Fruit fly (Drosophila melanogaster) whole organism, embryonic: ENCODE data around the gene ND-B17.

ENCODE experiments used
- Ada2b ChIP-seq: fragments of 200-800 bp; sonication (Bioruptor generic); IDR thresholded peaks from 2 replicates; pipeline ENCODE4 v1.3.6; 2022; ENCODE audit warnings: missing biosample characterization, missing genetic modification characterization
- Asciz ChIP-seq: fragments of 200-800 bp; sonication (Bioruptor generic); optimal IDR thresholded peaks from 2 replicates; lab custom pipeline; 2017; ENCODE audit warnings: missing biosample characterization, mild to moderate bottlenecking, missing genetic modification characterization, missing genetic modification reagents
- Bdp1 ChIP-seq: fragments of 200-800 bp; sonication (Bioruptor generic); optimal IDR thresholded peaks from 3 replicates; lab custom pipeline; 2016; ENCODE audit warnings: missing biosample characterization, missing genetic modification characterization
- Blimp-1 ChIP-seq: fragments of 200-800 bp; sonication (Bioruptor generic); optimal IDR thresholded peaks from 3 replicates; lab custom pipeline; 2018; ENCODE audit warnings: missing biosample characterization, missing genetic modification characterization, mild to moderate bottlenecking, moderate library complexity, missing genetic modification reagents
- BtbVII ChIP-seq: fragments of 200-800 bp; sonication (Bioruptor generic); optimal IDR thresholded peaks from 3 replicates; lab custom pipeline; 2017; ENCODE audit warnings: missing biosample characterization, mild to moderate bottlenecking, missing genetic modification characterization
- CG10147 ChIP-seq: fragments of 200-800 bp; sonication (Bioruptor generic); optimal IDR thresholded peaks from 2 replicates; lab custom pipeline; 2019; ENCODE audit warnings: missing biosample characterization, mild to moderate bottlenecking, missing genetic modification characterization, moderate library complexity
- CG12659 ChIP-seq: fragments of 200-800 bp; sonication (Bioruptor generic); optimal IDR thresholded peaks from 3 replicates; lab custom pipeline; 2017; ENCODE audit warnings: mild to moderate bottlenecking, missing biosample characterization, missing genetic modification reagents, missing genetic modification characterization
- CG13894 ChIP-seq: fragments of 200-800 bp; sonication (Bioruptor generic); optimal IDR thresholded peaks from 3 replicates; lab custom pipeline; 2018; ENCODE audit warnings: missing biosample characterization, mild to moderate bottlenecking, missing genetic modification characterization, moderate library complexity
- CG15601 ChIP-seq: fragments of 200-800 bp; sonication (Bioruptor generic); optimal IDR thresholded peaks from 3 replicates; lab custom pipeline; 2019; ENCODE audit warnings: missing biosample characterization, mild to moderate bottlenecking, missing genetic modification characterization, moderate library complexity
- CG17385 ChIP-seq: fragments of 200-800 bp; sonication (Bioruptor generic); optimal IDR thresholded peaks from 3 replicates; lab custom pipeline; 2018; ENCODE audit warnings: missing biosample characterization, mild to moderate bottlenecking, missing genetic modification characterization
- CG1832 ChIP-seq: fragments of 200-800 bp; sonication (Bioruptor generic); optimal IDR thresholded peaks from 2 replicates; lab custom pipeline; 2017; ENCODE audit warnings: missing biosample characterization, mild to moderate bottlenecking, missing genetic modification characterization, inconsistent platforms
- CG18764 ChIP-seq: fragments of 200-800 bp; sonication (Bioruptor generic); optimal IDR thresholded peaks from 3 replicates; lab custom pipeline; 2016; ENCODE audit warnings: missing biosample characterization, missing genetic modification characterization
- CG2129 ChIP-seq: fragments of 200-800 bp; sonication (Bioruptor generic); IDR thresholded peaks from 2 replicates; pipeline ENCODE4 v1.3.6; 2022; ENCODE audit warnings: missing biosample characterization, missing genetic modification characterization; ENCODE audit not compliant: partially characterized antibody
- CG30431 ChIP-seq: fragments of 200-800 bp; sonication (Bioruptor generic); optimal IDR thresholded peaks from 2 replicates; lab custom pipeline; 2017; ENCODE audit warnings: missing biosample characterization, missing genetic modification characterization
- CG31388 ChIP-seq: fragments of 200-800 bp; sonication (Bioruptor generic); optimal IDR thresholded peaks from 2 replicates; lab custom pipeline; 2016; ENCODE audit warnings: missing biosample characterization, missing genetic modification characterization
- CG3281 ChIP-seq: fragments of 200-800 bp; sonication (Bioruptor generic); optimal IDR thresholded peaks from 3 replicates; lab custom pipeline; 2017; ENCODE audit warnings: missing biosample characterization, mild to moderate bottlenecking, missing genetic modification characterization
- CG3726 ChIP-seq: fragments of 200-800 bp; sonication (Bioruptor generic); IDR thresholded peaks from 3 replicates; pipeline ENCODE4, ENCODE4 v1.3.6; 2022; ENCODE audit warnings: missing biosample characterization, missing genetic modification characterization
- CG4617 ChIP-seq: fragments of 200-800 bp; sonication (Bioruptor generic); optimal IDR thresholded peaks from 3 replicates; lab custom pipeline; 2016; ENCODE audit warnings: missing biosample characterization, missing genetic modification characterization, borderline replicate concordance
- CG6683 ChIP-seq: fragments of 200-800 bp; sonication (Bioruptor generic); optimal IDR thresholded peaks from 2 replicates; lab custom pipeline; 2017; ENCODE audit warnings: missing biosample characterization, mild to moderate bottlenecking, missing genetic modification characterization, missing genetic modification reagents
- CG7271 ChIP-seq: fragments of 200-800 bp; sonication (Bioruptor generic); optimal IDR thresholded peaks from 2 replicates; lab custom pipeline; 2018; ENCODE audit warnings: missing biosample characterization, mild to moderate bottlenecking, missing genetic modification characterization, moderate library complexity
- CG8281 ChIP-seq: fragments of 200-800 bp; sonication (Bioruptor generic); optimal IDR thresholded peaks from 2 replicates; lab custom pipeline; 2018; ENCODE audit warnings: missing biosample characterization, mild to moderate bottlenecking, missing genetic modification characterization, moderate library complexity
- CG8359 ChIP-seq: fragments of 200-800 bp; sonication (Bioruptor generic); optimal IDR thresholded peaks from 2 replicates; lab custom pipeline; 2017; ENCODE audit warnings: missing biosample characterization, mild to moderate bottlenecking, missing genetic modification characterization, borderline replicate concordance
- CG9215 ChIP-seq: fragments of 200-800 bp; sonication (Bioruptor generic); IDR thresholded peaks from 2 replicates; pipeline ENCODE4 v1.3.6; 2022; ENCODE audit warnings: missing biosample characterization, missing genetic modification characterization
- CG9609 ChIP-seq: fragments of 200-800 bp; sonication (Bioruptor generic); optimal IDR thresholded peaks from 3 replicates; lab custom pipeline; 2016; ENCODE audit warnings: missing biosample characterization, missing genetic modification characterization
- CG9932 ChIP-seq: fragments of 200-800 bp; sonication (Bioruptor generic); IDR thresholded peaks from 2 replicates; pipeline ENCODE4 v1.3.6; 2022; ENCODE audit warnings: missing biosample characterization, missing genetic modification characterization
- Chrac-16 ChIP-seq: fragments of 200-800 bp; sonication (Bioruptor generic); optimal IDR thresholded peaks from 3 replicates; lab custom pipeline; 2016; ENCODE audit warnings: missing biosample characterization, missing genetic modification characterization
- CkIIα-i1 ChIP-seq: fragments of 200-800 bp; sonication (Bioruptor generic); IDR thresholded peaks from 2 replicates; pipeline ENCODE4 v1.3.6; 2022; ENCODE audit warnings: missing biosample characterization, missing genetic modification characterization
- ERR ChIP-seq: fragments of 200-800 bp; sonication (Bioruptor generic); optimal IDR thresholded peaks from 2 replicates; lab custom pipeline; 2016; ENCODE audit warnings: missing biosample characterization, missing genetic modification characterization
- H15 ChIP-seq: fragments of 200-800 bp; sonication (Bioruptor generic); IDR thresholded peaks from 3 replicates; pipeline ENCODE4 v1.3.6; 2022; ENCODE audit warnings: missing biosample characterization, missing genetic modification characterization
- MESR4 ChIP-seq: fragments of 200-800 bp; sonication (Bioruptor generic); optimal IDR thresholded peaks from 2 replicates; lab custom pipeline; 2018; ENCODE audit warnings: missing biosample characterization, mild to moderate bottlenecking, missing genetic modification characterization, moderate library complexity
- Mes4 ChIP-seq: fragments of 200-800 bp; sonication (Bioruptor generic); optimal IDR thresholded peaks from 2 replicates; lab custom pipeline; 2016; ENCODE audit warnings: missing biosample characterization, missing genetic modification characterization
- Mrtf ChIP-seq: fragments of 200-800 bp; sonication (Bioruptor generic); IDR thresholded peaks from 3 replicates; pipeline ENCODE4 v1.3.6; 2022; ENCODE audit warnings: missing biosample characterization, missing genetic modification characterization
- YL-1 ChIP-seq: fragments of 200-800 bp; sonication (Bioruptor generic); optimal IDR thresholded peaks from 3 replicates; lab custom pipeline; 2017; ENCODE audit warnings: missing biosample characterization, mild to moderate bottlenecking, missing genetic modification characterization
- abd-A ChIP-seq: fragments of 200-800 bp; sonication (Bioruptor generic); optimal IDR thresholded peaks from 3 replicates; lab custom pipeline; 2019; ENCODE audit warnings: missing biosample characterization, mild to moderate bottlenecking, missing genetic modification characterization, moderate library complexity
- caup ChIP-seq: fragments of 200-800 bp; sonication (Bioruptor generic); optimal IDR thresholded peaks from 3 replicates; lab custom pipeline; 2017; ENCODE audit warnings: missing biosample characterization, mild to moderate bottlenecking, missing genetic modification characterization, moderate library complexity; ENCODE audit not compliant: severe bottlenecking
- chif ChIP-seq, 2 experiments: fragments of 200-800 bp; sonication (Bioruptor generic); optimal IDR thresholded peaks; 3 replicates each; lab custom pipeline; 2016; ENCODE audit warnings: missing biosample characterization in 2 of 2, missing genetic modification characterization in 2 of 2
- dysf ChIP-seq: fragments of 200-800 bp; sonication (Bioruptor generic); IDR thresholded peaks from 3 replicates; pipeline ENCODE4 v1.3.6; 2022; ENCODE audit warnings: missing biosample characterization, missing genetic modification characterization
- fd96Cb ChIP-seq: fragments of 200-800 bp; sonication (Bioruptor generic); optimal IDR thresholded peaks from 2 replicates; lab custom pipeline; 2018; ENCODE audit warnings: missing biosample characterization, mild to moderate bottlenecking, missing genetic modification characterization, moderate library complexity
- gfzf ChIP-seq: fragments of 200-800 bp; sonication (Bioruptor generic); optimal IDR thresholded peaks from 2 replicates; lab custom pipeline; 2016; ENCODE audit warnings: missing biosample characterization, mild to moderate bottlenecking, missing genetic modification characterization, moderate library complexity
- lab ChIP-seq: fragments of 200-800 bp; sonication (Bioruptor generic); optimal IDR thresholded peaks from 3 replicates; lab custom pipeline; 2017; ENCODE audit warnings: missing biosample characterization, missing genetic modification characterization, mild to moderate bottlenecking, moderate library complexity, missing genetic modification reagents
- nerfin-1 ChIP-seq: fragments of 200-800 bp; sonication (Bioruptor generic); optimal IDR thresholded peaks from 3 replicates; lab custom pipeline; 2019; ENCODE audit warnings: missing biosample characterization, mild to moderate bottlenecking, missing genetic modification characterization, moderate library complexity
- ssp ChIP-seq: fragments of 200-800 bp; sonication (Bioruptor generic); IDR thresholded peaks from 2 replicates; pipeline ENCODE4 v1.3.6; 2022; ENCODE audit warnings: missing biosample characterization, missing genetic modification characterization
- tna ChIP-seq: fragments of 200-800 bp; sonication (Bioruptor generic); IDR thresholded peaks from 2 replicates; pipeline ENCODE4 v1.3.6; 2022; ENCODE audit warnings: missing biosample characterization, missing genetic modification characterization; ENCODE audit not compliant: partially characterized antibody
- toy ChIP-seq: fragments of 200-800 bp; sonication (Bioruptor generic); IDR thresholded peaks from 2 replicates; pipeline ENCODE4 v1.3.6; 2022; ENCODE audit warnings: missing biosample characterization, missing genetic modification characterization
- wdn ChIP-seq: fragments of 200-800 bp; sonication (Bioruptor generic); IDR thresholded peaks from 2 replicates; pipeline ENCODE4 v1.3.6; 2022; ENCODE audit warnings: missing biosample characterization, missing genetic modification characterization
- wek ChIP-seq: fragments of 200-800 bp; sonication (Bioruptor generic); optimal IDR thresholded peaks from 3 replicates; lab custom pipeline; 2018; ENCODE audit warnings: missing biosample characterization, mild to moderate bottlenecking, missing genetic modification characterization, moderate library complexity
- zen ChIP-seq: fragments of 200-800 bp; sonication (Bioruptor generic); optimal IDR thresholded peaks from 3 replicates; lab custom pipeline; 2018; ENCODE audit warnings: missing biosample characterization, mild to moderate bottlenecking, missing genetic modification characterization, moderate library complexity

The ND-B17 gene

dm6 chr2L:15746600-15747393 lies 4.1 kb downstream of the ND-B17 start (continued):
- TF ChIP-seq CG6683 = peak; percentile 83
- TF ChIP-seq gfzf = no peak
- peak; percentile 89 for TF ChIP-seq Blimp-1
- TF ChIP-seq MESR4 (GFP tag; lab: Kevin White, UChicago) = no peak
- peak; percentile 77 for TF ChIP-seq CG18764
- peak; percentile 88 for TF ChIP-seq lab (GFP tag; lab: Kevin White, UChicago)
- TF ChIP-seq dysf (GFP tag; lab: Robert Waterston, UW) = peak; percentile 90
- peak; percentile 92 for TF ChIP-seq fd96Cb (tag; lab: Kevin White, UChicago)
- TF ChIP-seq H15 (GFP tag; lab: Robert Waterston, UW) = peak; percentile 61; the same call in 1 of the 3 replicates
- peak; percentile 88 for TF ChIP-seq BtbVII (GFP tag; lab: Kevin White, UChicago)
- peak; percentile 81 for TF ChIP-seq CG7271 (tag; lab: Kevin White, UChicago)
- TF ChIP-seq Mes4 (GFP tag; lab: Kevin White, UChicago) = peak; percentile 18
- peak; percentile 51; the same call in 1 of the 2 replicates for TF ChIP-seq toy (GFP tag; lab: Robert Waterston, UW)
- peak; percentile 47 for TF ChIP-seq CG1832 (GFP tag; lab: Kevin White, UChicago)
- TF ChIP-seq caup (GFP tag; lab: Kevin White, UChicago) = peak; percentile 87
- TF ChIP-seq CG3281 (GFP tag; lab: Kevin White, UChicago) = peak; percentile 93
- TF ChIP-seq CkIIα-i1 (GFP tag; lab: Robert Waterston, UW) = no peak
- TF ChIP-seq nerfin-1 (tag; lab: Kevin White, UChicago) = peak; percentile 92
- TF ChIP-seq CG12659 = peak; percentile 96
- peak; percentile 90 for TF ChIP-seq CG17385 (GFP tag; lab: Kevin White, UChicago)
- peak; percentile 80 for TF ChIP-seq CG8281 (tag; lab: Kevin White, UChicago)
- TF ChIP-seq CG10147 (GFP tag; lab: Kevin White, UChicago) = peak; percentile 91
- peak; percentile 79 for TF ChIP-seq CG9215 (GFP tag; lab: Robert Waterston, UW)
- TF ChIP-seq CG9932 = peak; percentile 71
- TF ChIP-seq zen (tag; lab: Kevin White, UChicago) = peak; percentile 89
- TF ChIP-seq abd-A = no peak
- TF ChIP-seq CG31388 (GFP tag; lab: Kevin White, UChicago) = peak; percentile 72
- peak; percentile 78 for TF ChIP-seq Chrac-16 (GFP tag; lab: Kevin White, UChicago)
- TF ChIP-seq CG15601 (tag; lab: Kevin White, UChicago) = peak; percentile 94
- TF ChIP-seq CG30431 (GFP tag; lab: Kevin White, UChicago) = peak; percentile 84
- no peak for TF ChIP-seq Bdp1
- peak; percentile 65; the same call in 1 of the 3 replicates for TF ChIP-seq CG3726 (GFP tag; lab: Robert Waterston, UW)
- peak; percentile 76 for TF ChIP-seq CG13894 (tag; lab: Kevin White, UChicago)
- TF ChIP-seq CG8359 = peak; percentile 68
- TF ChIP-seq wdn (GFP tag; lab: Robert Waterston, UW) = 0 out of 2 replicates have a peak, but pooled peaks have one; percentile 52
- TF ChIP-seq chif (GFP tag; optimal IDR thresholded peaks at IDR 0.05; lab: Kevin White, UChicago) = peak in 1 of 2 experiments; percentile 32
- TF ChIP-seq CG9609 (GFP tag; lab: Kevin White, UChicago) = no peak
- TF ChIP-seq Mrtf (GFP tag; lab: Robert Waterston, UW) = peak; percentile 51; the same call in 1 of the 3 replicates
- TF ChIP-seq CG2129 (GFP tag; lab: Robert Waterston, UW) = no peak
- TF ChIP-seq Ada2b (GFP tag; lab: Robert Waterston, UW) = peak; percentile 74
- peak; percentile 68 for TF ChIP-seq YL-1 (GFP tag; lab: Kevin White, UChicago)
- TF ChIP-seq tna (GFP tag; lab: Robert Waterston, UW) = no peak
- peak; percentile 71 for TF ChIP-seq ssp (GFP tag; lab: Robert Waterston, UW)
- TF ChIP-seq ERR (GFP tag; lab: Kevin White, UChicago) = no peak
- TF ChIP-seq Asciz = no peak
- no peak for TF ChIP-seq wek (GFP tag; lab: Kevin White, UChicago)
- peak; percentile 40 for TF ChIP-seq CG4617 (GFP tag; lab: Kevin White, UChicago)
